Worm (Caenorhabditis elegans) whole organism, L2 larva: ENCODE results near the gene fard-1.

Source experiments
- R02D3.7 ChIP-seq: fragments of 150-350 bp; optimal IDR thresholded peaks from 2 replicates; lab custom pipeline; 2014; ENCODE audit warnings: missing biosample characterization, missing genetic modification characterization
- alr-1 ChIP-seq: fragments of 150-350 bp; optimal IDR thresholded peaks from 2 replicates; lab custom pipeline; 2014; ENCODE audit warnings: missing biosample characterization, missing genetic modification characterization
- ama-1 ChIP-seq: fragments of 150-350 bp; optimal IDR thresholded peaks from 2 replicates; lab custom pipeline; 2018; ENCODE audit warnings: inconsistent platforms
- ceh-82 ChIP-seq: fragments of 150-350 bp; optimal IDR thresholded peaks from 2 replicates; lab custom pipeline; 2014; ENCODE audit warnings: missing biosample characterization, missing genetic modification characterization
- dmd-4 ChIP-seq: sonication (generic microtip); optimal IDR thresholded peaks from 2 replicates; lab custom pipeline; 2017; ENCODE audit warnings: missing biosample characterization, missing genetic modification characterization
- egl-27 ChIP-seq: sonication (generic microtip); optimal IDR thresholded peaks from 3 replicates; lab custom pipeline; 2017; ENCODE audit warnings: missing biosample characterization, missing genetic modification reagents, missing genetic modification characterization
- fos-1 ChIP-seq: fragments of 150-350 bp; optimal IDR thresholded peaks from 2 replicates; lab custom pipeline; 2014; ENCODE audit warnings: missing biosample characterization, missing genetic modification characterization
- mab-5 ChIP-seq: fragments of 150-350 bp; optimal IDR thresholded peaks from 2 replicates; lab custom pipeline; 2014; ENCODE audit warnings: missing biosample characterization, missing genetic modification characterization
- nhr-12 ChIP-seq: fragments of 150-350 bp; optimal IDR thresholded peaks from 2 replicates; lab custom pipeline; 2014; ENCODE audit warnings: missing biosample characterization, missing genetic modification characterization
- sem-4 ChIP-seq: fragments of 150-350 bp; optimal IDR thresholded peaks from 2 replicates; lab custom pipeline; 2014; ENCODE audit warnings: missing biosample characterization, missing genetic modification reagents, missing genetic modification characterization
- skn-1 ChIP-seq: sonication (generic microtip); optimal IDR thresholded peaks from 2 replicates; lab custom pipeline; 2017; ENCODE audit warnings: missing biosample characterization, missing genetic modification characterization
- snpc-4 ChIP-seq: fragments of 150-350 bp; optimal IDR thresholded peaks from 2 replicates; lab custom pipeline; 2014; ENCODE audit warnings: missing biosample characterization, missing genetic modification characterization
- unc-39 ChIP-seq: fragments of 150-350 bp; optimal IDR thresholded peaks from 2 replicates; lab custom pipeline; 2014; ENCODE audit warnings: missing biosample characterization, missing genetic modification characterization
- ztf-1 ChIP-seq: fragments of 200-800 bp; sonication (Bioruptor generic); conservative IDR thresholded peaks from 2 replicates; pipeline ENCODE4 v1.3.6; 2022; ENCODE audit warnings: missing genetic modification characterization, missing compliant biosample characterization

DNA sequence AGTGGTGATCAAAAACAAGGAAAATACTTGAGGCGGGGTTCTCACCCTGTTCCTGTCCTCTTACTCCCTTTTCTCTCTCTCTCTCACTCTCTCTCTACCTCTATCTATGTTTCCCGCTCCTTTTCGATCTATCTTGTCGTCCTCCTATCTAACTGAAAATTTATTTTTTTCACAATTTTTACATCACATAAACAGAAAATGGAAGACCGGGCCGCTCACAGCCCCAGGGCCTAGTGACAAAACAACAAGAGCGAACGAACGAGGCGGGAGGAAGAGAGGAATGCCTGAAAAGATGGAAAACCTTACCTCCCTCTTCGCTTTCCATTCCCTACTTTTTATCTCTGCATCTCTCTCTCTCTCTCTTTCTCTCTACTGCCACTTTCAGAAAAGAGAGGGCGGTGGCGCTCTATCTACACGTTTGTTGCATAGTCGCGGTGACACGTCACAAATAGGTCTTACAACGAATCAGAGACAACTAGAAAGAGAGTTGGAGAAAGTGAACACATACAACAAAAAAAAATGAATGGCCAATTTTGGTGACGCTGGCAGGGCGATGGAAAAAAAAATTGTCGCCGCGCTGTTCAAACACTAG lies 37.7 kb downstream of the fard-1 start:
- TF ChIP-seq mab-5 (tag; lab: Kevin White, UChicago) (no peak), fos-1 (peak; percentile 17), egl-27 (tag; lab: Kevin White, UChicago) (no peak), alr-1 (tag; lab: Kevin White, UChicago) (no peak), snpc-4 (tag; lab: Kevin White, UChicago) (no peak), unc-39 (tag; lab: Kevin White, UChicago) (no peak), skn-1 (tag; lab: Kevin White, UChicago) (no peak), ceh-82 (tag; lab: Kevin White, UChicago) (no peak), dmd-4 (no peak), sem-4 (tag; lab: Kevin White, UChicago) (no peak), nhr-12 (no peak), ztf-1 (GFP tag; lab: Robert Waterston, UW) (no peak), R02D3.7 (tag; lab: Kevin White, UChicago) (no peak), ama-1 (lab: Kevin White, UChicago) (peak; percentile 13)
